Worm (Caenorhabditis elegans): ENCODE data around the gene aipr-1.

- TF ChIP-seq flt-1 (GFP tag; IDR thresholded peaks at IDR 0.05) (no peak), T22C8.4 (GFP tag; IDR thresholded peaks at IDR 0.05) (no peak), ztf-23 (GFP tag; IDR thresholded peaks at IDR 0.05) (peak; percentile 75), ztf-29 (GFP tag; IDR thresholded peaks at IDR 0.05) (no peak), ref-1 (GFP tag; conservative IDR thresholded peaks at IDR 0.05) (no peak)
These were observed 6.9 kb upstream of the aipr-1 start, which contains the start of gene vps-33.2 for ce11 chrII:6600973-6601372.

Data from whole organism, midembryonic.